Worm (Caenorhabditis elegans) whole organism, early embryonic: ENCODE data around the gene blos-1.

Experiments used
- B0310.2 ChIP-seq: sonication (generic microtip); optimal IDR thresholded peaks from 2 replicates; lab custom pipeline; 2016; ENCODE audit warnings: mild to moderate bottlenecking, missing genetic modification characterization, missing compliant biosample characterization
- ama-1 ChIP-seq: fragments of 150-350 bp; optimal IDR thresholded peaks from 2 replicates; lab custom pipeline; 2014
- ets-7 ChIP-seq: sonication (generic microtip); optimal IDR thresholded peaks from 2 replicates; lab custom pipeline; 2016; ENCODE audit warnings: missing genotype, missing genetic modification characterization, missing compliant biosample characterization
- hmbx-1 ChIP-seq: sonication (generic microtip); optimal IDR thresholded peaks from 2 replicates; lab custom pipeline; 2016; ENCODE audit warnings: mild to moderate bottlenecking, missing genetic modification characterization, missing compliant biosample characterization
- hmg-4 ChIP-seq: fragments of 200-800 bp; sonication (Bioruptor generic); optimal IDR thresholded peaks from 2 replicates; lab custom pipeline; 2018; ENCODE audit warnings: mild to moderate bottlenecking, missing genetic modification characterization, missing compliant biosample characterization
- hnd-1 ChIP-seq: sonication (generic microtip); optimal IDR thresholded peaks from 2 replicates; lab custom pipeline; 2016; ENCODE audit warnings: missing genetic modification characterization, missing compliant biosample characterization
- scrt-1 ChIP-seq: fragments of 200-800 bp; sonication (Bioruptor generic); IDR thresholded peaks from 2 replicates; pipeline ENCODE4 v1.3.6; 2022; ENCODE audit warnings: missing genetic modification characterization, missing compliant biosample characterization

DNA sequence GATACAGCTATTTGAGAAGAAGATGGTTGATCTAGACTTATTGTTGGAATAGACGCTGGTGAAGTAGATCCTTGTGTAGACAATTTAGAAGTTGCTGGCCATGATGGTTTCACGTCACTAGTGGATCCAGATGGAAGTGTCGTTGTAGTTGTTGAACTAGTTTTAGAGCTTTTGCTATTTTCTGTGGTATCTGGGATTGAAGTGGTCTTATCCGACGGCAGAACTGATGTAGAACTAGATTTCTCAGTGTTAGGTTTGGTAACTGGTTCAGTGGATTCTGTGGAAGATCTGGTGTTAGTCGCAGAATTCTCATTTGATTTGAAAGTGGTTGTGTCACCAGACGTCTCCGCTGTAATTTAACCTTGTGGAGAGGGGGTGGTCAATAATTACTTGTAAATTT lies 19.9 kb upstream of the blos-1 start:
- no peak for TF ChIP-seq hmg-4 (GFP tag; lab: Kevin White, UChicago)
- no peak for TF ChIP-seq hmbx-1 (tag; lab: Kevin White, UChicago)
- TF ChIP-seq hnd-1 (tag; lab: Kevin White, UChicago), result no peak
- no peak for TF ChIP-seq ama-1 (lab: Kevin White, UChicago)
- TF ChIP-seq scrt-1, result no peak
- no peak for TF ChIP-seq ets-7 (tag; lab: Kevin White, UChicago)
- TF ChIP-seq B0310.2 (tag; lab: Kevin White, UChicago), result no peak
